Worm (Caenorhabditis elegans) whole organism, midembryonic: ENCODE data around the gene srh-44.

Experiments used
- T22C8.4 ChIP-seq: fragments of 200-800 bp; sonication (Bioruptor generic); IDR thresholded peaks from 2 replicates; pipeline ENCODE4 v1.3.6; 2022; ENCODE audit warnings: missing genetic modification characterization, missing compliant biosample characterization
- cog-1 ChIP-seq: sonication (generic microtip); optimal IDR thresholded peaks from 2 replicates; lab custom pipeline; 2016; ENCODE audit warnings: missing genetic modification characterization, missing compliant biosample characterization
- flt-1 ChIP-seq: fragments of 200-800 bp; sonication (Bioruptor generic); IDR thresholded peaks from 2 replicates; pipeline ENCODE4 v1.3.6; 2022; ENCODE audit warnings: missing genetic modification characterization, missing compliant biosample characterization
- med-1 ChIP-seq: sonication (generic microtip); optimal IDR thresholded peaks from 2 replicates; lab custom pipeline; 2017; ENCODE audit warnings: missing genetic modification characterization, mild to moderate bottlenecking, missing compliant biosample characterization, antibody characterized with exemption, missing genetic modification reagents; ENCODE audit not compliant: insufficient read depth
- tab-1 ChIP-seq: fragments of 200-800 bp; sonication (Bioruptor generic); IDR thresholded peaks from 2 replicates; pipeline ENCODE4 v1.3.6; 2022; ENCODE audit warnings: missing genetic modification characterization, missing compliant biosample characterization
- ztf-23 ChIP-seq: fragments of 200-800 bp; sonication (Bioruptor generic); IDR thresholded peaks from 2 replicates; pipeline ENCODE4 v1.3.6; 2022; ENCODE audit warnings: missing genetic modification reagents, missing genetic modification characterization, missing compliant biosample characterization
- ztf-29 ChIP-seq: fragments of 200-800 bp; sonication (Bioruptor generic); IDR thresholded peaks from 2 replicates; pipeline ENCODE4 v1.3.6; 2022; ENCODE audit warnings: missing genetic modification reagents, missing genetic modification characterization, missing compliant biosample characterization

ce11 chrII:11544714-11545113, 29.8 kb downstream of the srh-44 start, which contains the start of gene F54D5.9:
- TF ChIP-seq tab-1 (GFP tag; lab: Robert Waterston, UW) (no peak), flt-1 (GFP tag; lab: Robert Waterston, UW) (no peak), ztf-23 (GFP tag; lab: Robert Waterston, UW) (no peak), ztf-29 (GFP tag; lab: Robert Waterston, UW) (no peak), T22C8.4 (GFP tag; lab: Robert Waterston, UW) (no peak), med-1 (GFP tag; lab: Kevin White, UChicago) (no peak), cog-1 (tag; lab: Kevin White, UChicago) (no peak)
